Worm (Caenorhabditis elegans) whole organism, mixed stage, embryonic: ENCODE data around the gene Y39A1A.2.

Experiments
- M03D4.4 ChIP-seq: sonication (generic microtip); optimal IDR thresholded peaks from 2 replicates; lab custom pipeline; 2017; ENCODE audit warnings: mild to moderate bottlenecking, missing genetic modification characterization, missing compliant biosample characterization
- blmp-1 ChIP-seq: fragments of 150-350 bp; optimal IDR thresholded peaks from 2 replicates; lab custom pipeline; 2014; ENCODE audit warnings: missing biosample characterization, missing genetic modification characterization
- ceh-43 ChIP-seq: fragments of 200-800 bp; sonication (Bioruptor generic); optimal IDR thresholded peaks from 2 replicates; lab custom pipeline; 2018; ENCODE audit warnings: mild to moderate bottlenecking, missing genetic modification characterization, moderate library complexity, missing compliant biosample characterization
- ceh-83 ChIP-seq: fragments of 200-800 bp; sonication (Bioruptor generic); optimal IDR thresholded peaks from 2 replicates; lab custom pipeline; 2018; ENCODE audit warnings: mild to moderate bottlenecking, missing genetic modification characterization, missing compliant biosample characterization
- ces-1 ChIP-seq: fragments of 150-350 bp; optimal IDR thresholded peaks from 2 replicates; lab custom pipeline; 2014; ENCODE audit warnings: missing biosample characterization, missing genetic modification reagents, missing genetic modification characterization
- elt-1 ChIP-seq: sonication (generic microtip); optimal IDR thresholded peaks from 2 replicates; lab custom pipeline; 2017; ENCODE audit warnings: missing genetic modification characterization, mild to moderate bottlenecking, missing compliant biosample characterization, antibody characterized with exemption, moderate library complexity, borderline replicate concordance; ENCODE audit not compliant: insufficient read depth
- elt-3 ChIP-seq: fragments of 150-350 bp; optimal IDR thresholded peaks from 2 replicates; lab custom pipeline; 2014; ENCODE audit warnings: missing biosample characterization, missing genetic modification characterization
- flh-1 ChIP-seq: fragments of 200-800 bp; sonication (Bioruptor generic); optimal IDR thresholded peaks from 2 replicates; lab custom pipeline; 2018; ENCODE audit warnings: mild to moderate bottlenecking, missing genetic modification characterization, moderate library complexity, missing compliant biosample characterization
- ham-2 ChIP-seq: fragments of 200-800 bp; sonication (Bioruptor generic); optimal IDR thresholded peaks from 2 replicates; lab custom pipeline; 2018; ENCODE audit warnings: mild to moderate bottlenecking, missing genetic modification characterization, missing compliant biosample characterization
- hlh-1 ChIP-seq: fragments of 150-350 bp; optimal IDR thresholded peaks from 2 replicates; lab custom pipeline; 2014; ENCODE audit warnings: missing biosample characterization, missing genetic modification reagents, missing genetic modification characterization
- lin-13 ChIP-seq: fragments of 150-350 bp; optimal IDR thresholded peaks from 2 replicates; lab custom pipeline; 2014; ENCODE audit warnings: missing biosample characterization, missing genetic modification characterization
- lin-32 ChIP-seq: fragments of 200-800 bp; sonication (Bioruptor generic); optimal IDR thresholded peaks from 2 replicates; lab custom pipeline; 2018; ENCODE audit warnings: mild to moderate bottlenecking, missing genetic modification characterization, missing compliant biosample characterization
- lsy-2 ChIP-seq: fragments of 150-350 bp; optimal IDR thresholded peaks from 2 replicates; lab custom pipeline; 2014; ENCODE audit warnings: missing biosample characterization, missing genetic modification characterization
- mab-5 ChIP-seq: fragments of 150-350 bp; optimal IDR thresholded peaks from 2 replicates; lab custom pipeline; 2014; ENCODE audit warnings: missing biosample characterization, missing genetic modification characterization
- mep-1 ChIP-seq: fragments of 150-350 bp; optimal IDR thresholded peaks from 2 replicates; lab custom pipeline; 2017; ENCODE audit warnings: missing biosample characterization, missing genetic modification reagents, missing genetic modification characterization, inconsistent platforms
- mls-2 ChIP-seq: sonication (generic microtip); optimal IDR thresholded peaks from 2 replicates; lab custom pipeline; 2016; ENCODE audit warnings: mild to moderate bottlenecking, missing genetic modification characterization, moderate library complexity, missing compliant biosample characterization
- nhr-2 ChIP-seq: fragments of 150-350 bp; optimal IDR thresholded peaks from 2 replicates; lab custom pipeline; 2014; ENCODE audit warnings: missing biosample characterization, missing genetic modification characterization
- nhr-76 ChIP-seq: sonication (generic microtip); optimal IDR thresholded peaks from 2 replicates; lab custom pipeline; 2017; ENCODE audit warnings: missing biosample characterization, missing genetic modification characterization
- sem-2 ChIP-seq: fragments of 200-800 bp; sonication (Bioruptor generic); optimal IDR thresholded peaks from 2 replicates; lab custom pipeline; 2018; ENCODE audit warnings: mild to moderate bottlenecking, missing genetic modification characterization, missing compliant biosample characterization
- snpc-4 ChIP-seq: fragments of 150-350 bp; optimal IDR thresholded peaks from 2 replicates; lab custom pipeline; 2014; ENCODE audit warnings: missing biosample characterization, missing genetic modification characterization
- sptf-1 ChIP-seq: sonication (generic microtip); optimal IDR thresholded peaks from 2 replicates; lab custom pipeline; 2017; ENCODE audit warnings: mild to moderate bottlenecking, missing genetic modification characterization, moderate library complexity, missing compliant biosample characterization
- tbx-8 ChIP-seq: fragments of 200-800 bp; sonication (Bioruptor generic); optimal IDR thresholded peaks from 2 replicates; lab custom pipeline; 2018; ENCODE audit warnings: mild to moderate bottlenecking, missing genetic modification characterization, moderate library complexity, missing compliant biosample characterization
- unc-39 ChIP-seq: fragments of 150-350 bp; optimal IDR thresholded peaks from 2 replicates; lab custom pipeline; 2014; ENCODE audit warnings: missing biosample characterization, missing genetic modification characterization
- unc-62 ChIP-seq: fragments of 150-350 bp; optimal IDR thresholded peaks from 2 replicates; lab custom pipeline; 2014; ENCODE audit warnings: missing biosample characterization, missing genetic modification reagents, missing genetic modification characterization
- zip-8 ChIP-seq: fragments of 150-350 bp; optimal IDR thresholded peaks from 2 replicates; lab custom pipeline; 2014; ENCODE audit warnings: missing biosample characterization, missing genetic modification characterization

Y39A1A.2 gene

ce11 chrIII:10646094-10646493 lies 42.7 kb upstream of the Y39A1A.2 start, which contains the start of gene orc-4:
Gene orc-4 (plus strand): TSS chrIII:10646170.
- no peak for TF ChIP-seq mls-2

- peak; percentile 25 for TF ChIP-seq sptf-1 (tag; lab: Kevin White, UChicago)
- no peak for TF ChIP-seq sem-2 (GFP tag; lab: Kevin White, UChicago)
- TF ChIP-seq ham-2, result no peak
- TF ChIP-seq flh-1 (GFP tag; lab: Kevin White, UChicago), result no peak
- TF ChIP-seq lsy-2 (tag; lab: Kevin White, UChicago), result peak; percentile 97
- TF ChIP-seq mep-1 (tag; lab: Kevin White, UChicago), result peak; percentile 58
- peak; percentile 15 for TF ChIP-seq lin-13 (tag; lab: Kevin White, UChicago)
These were observed 39.4 kb upstream of the Y39A1A.2 start, which contains the start of the genes dhs-11 and orc-1 for ce11 chrIII:10642781-10643180. Gene dhs-11 (minus strand): TSS chrIII:10642865. Gene orc-1 (plus strand): TSS chrIII:10643129.

- TF ChIP-seq hlh-1 (tag; lab: Kevin White, UChicago) (no peak), unc-39 (tag; lab: Kevin White, UChicago) (no peak), lsy-2 (tag; lab: Kevin White, UChicago) (no peak), mep-1 (tag; lab: Kevin White, UChicago) (no peak), flh-1 (GFP tag; lab: Kevin White, UChicago) (no peak), zip-8 (tag; lab: Kevin White, UChicago) (no peak)
These were observed 35.1 kb upstream of the Y39A1A.2 start, which contains the start of gene Y39A1A.27 for ce11 chrIII:10638339-10639021. Gene Y39A1A.27 (plus strand): TSS chrIII:10638971.

ce11 chrIII:10637933-10638332 lies 34.6 kb upstream of the Y39A1A.2 start:
- no peak for TF ChIP-seq hlh-1 (tag; lab: Kevin White, UChicago)
- TF ChIP-seq M03D4.4 (tag; lab: Kevin White, UChicago), result no peak
- no peak for TF ChIP-seq mls-2
- TF ChIP-seq unc-62 (GFP tag; lab: Kevin White, UChicago), result no peak
- TF ChIP-seq snpc-4 (tag; lab: Kevin White, UChicago), result no peak
- no peak for TF ChIP-seq ces-1 (GFP tag; lab: Kevin White, UChicago)
- TF ChIP-seq ham-2, result no peak
- TF ChIP-seq nhr-2 (tag; lab: Kevin White, UChicago), result no peak
- no peak for TF ChIP-seq lsy-2 (tag; lab: Kevin White, UChicago)
- TF ChIP-seq unc-39 (tag; lab: Kevin White, UChicago), result no peak
- no peak for TF ChIP-seq mep-1 (tag; lab: Kevin White, UChicago)
- TF ChIP-seq mab-5 (tag; lab: Kevin White, UChicago), result no peak
- no peak for TF ChIP-seq sptf-1 (tag; lab: Kevin White, UChicago)
- TF ChIP-seq elt-1, result no peak
- no peak for TF ChIP-seq blmp-1 (tag; lab: Kevin White, UChicago)
- TF ChIP-seq nhr-76 (tag; lab: Kevin White, UChicago), result no peak

- TF ChIP-seq nhr-2 (tag; lab: Kevin White, UChicago) (no peak), flh-1 (GFP tag; lab: Kevin White, UChicago) (no peak), tbx-8 (GFP tag; lab: Kevin White, UChicago) (no peak), elt-3 (tag; lab: Kevin White, UChicago) (no peak), ces-1 (GFP tag; lab: Kevin White, UChicago) (no peak), ceh-83 (no peak), ceh-43 (GFP tag; lab: Kevin White, UChicago) (no peak), lin-32 (GFP tag; lab: Kevin White, UChicago) (no peak), blmp-1 (tag; lab: Kevin White, UChicago) (no peak), lin-13 (tag; lab: Kevin White, UChicago) (no peak)
These were observed 33.2 kb upstream of the Y39A1A.2 start for ce11 chrIII:10636493-10637031.

ce11 chrIII:10634576-10634975 lies 31.2 kb upstream of the Y39A1A.2 start:
- TF ChIP-seq hlh-1 (tag; lab: Kevin White, UChicago) (no peak), nhr-76 (tag; lab: Kevin White, UChicago) (no peak)
